Worm (Caenorhabditis elegans): Measurements from ENCODE around the gene tph-1.

Gene tph-1

ce11 chrII:7557981-7558380 is 8.8 kb downstream of the tph-1 start:
- TF ChIP-seq ceh-36 (tag; optimal IDR thresholded peaks at IDR 0.05) (no peak), sea-1 (GFP tag; conservative IDR thresholded peaks at IDR 0.05) (no peak), tbx-37 (GFP tag; conservative IDR thresholded peaks at IDR 0.05) (no peak), pes-1 (GFP tag; IDR thresholded peaks at IDR 0.05) (no peak), scrt-1 (GFP tag; IDR thresholded peaks at IDR 0.05) (no peak), aly-1 (tag; optimal IDR thresholded peaks at IDR 0.05) (no peak), hmg-4 (GFP tag; optimal IDR thresholded peaks at IDR 0.05) (no peak), F13C5.2 (tag; optimal IDR thresholded peaks at IDR 0.05) (no peak), flt-1 (GFP tag; IDR thresholded peaks at IDR 0.05) (no peak), hmbx-1 (tag; optimal IDR thresholded peaks at IDR 0.05) (no peak), ceh-13 (GFP tag; optimal IDR thresholded peaks at IDR 0.05) (no peak), tbx-11 (GFP tag; IDR thresholded peaks at IDR 0.05) (no peak), ets-7 (tag; optimal IDR thresholded peaks at IDR 0.05) (no peak), tra-4 (tag; optimal IDR thresholded peaks at IDR 0.05) (no peak)

ce11 chrII:7558864-7559263 is 9.7 kb downstream of the tph-1 start:
- TF ChIP-seq sea-1 (GFP tag; conservative IDR thresholded peaks at IDR 0.05) (no peak), flt-1 (GFP tag; IDR thresholded peaks at IDR 0.05) (no peak), scrt-1 (GFP tag; IDR thresholded peaks at IDR 0.05) (no peak), F13C5.2 (tag; optimal IDR thresholded peaks at IDR 0.05) (no peak), tbx-37 (GFP tag; conservative IDR thresholded peaks at IDR 0.05) (no peak), hnd-1 (tag; optimal IDR thresholded peaks at IDR 0.05) (no peak), ama-1 (optimal IDR thresholded peaks at IDR 0.05) (no peak), B0310.2 (tag; optimal IDR thresholded peaks at IDR 0.05) (no peak), hmg-4 (GFP tag; optimal IDR thresholded peaks at IDR 0.05) (no peak), ets-7 (tag; optimal IDR thresholded peaks at IDR 0.05) (no peak)

DNA sequence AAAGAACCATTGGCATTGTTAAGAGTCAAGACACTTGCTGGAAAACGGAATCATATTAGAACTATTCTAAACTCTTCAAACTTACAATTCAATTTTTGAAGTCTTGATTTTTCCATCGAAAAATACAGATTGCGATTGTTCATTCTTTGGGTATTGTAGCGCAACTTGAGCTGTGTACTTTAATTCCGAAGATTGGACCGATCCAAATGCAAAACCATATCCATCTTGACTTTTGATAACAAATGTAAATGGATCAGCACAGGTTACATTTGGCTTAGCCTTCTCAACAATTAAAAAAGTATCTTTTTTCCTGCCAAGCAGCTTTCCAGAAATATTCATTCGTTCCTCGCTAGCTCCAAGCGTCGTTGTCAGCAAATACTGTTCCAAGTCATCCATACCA is 11.7 kb downstream of the tph-1 start:
- TF ChIP-seq hnd-1 (tag; optimal IDR thresholded peaks at IDR 0.05), result no peak
- TF ChIP-seq tbx-37 (GFP tag; conservative IDR thresholded peaks at IDR 0.05), result no peak
- TF ChIP-seq hmbx-1 (tag; optimal IDR thresholded peaks at IDR 0.05), result no peak
- no peak for TF ChIP-seq flt-1 (GFP tag; IDR thresholded peaks at IDR 0.05)
- no peak for TF ChIP-seq ceh-13 (GFP tag; optimal IDR thresholded peaks at IDR 0.05)
- no peak for TF ChIP-seq F13C5.2 (tag; optimal IDR thresholded peaks at IDR 0.05)
- TF ChIP-seq ama-1 (optimal IDR thresholded peaks at IDR 0.05), result no peak
- no peak for TF ChIP-seq pes-1 (GFP tag; IDR thresholded peaks at IDR 0.05)
- TF ChIP-seq ceh-36 (tag; optimal IDR thresholded peaks at IDR 0.05), result no peak
- TF ChIP-seq tbx-11 (GFP tag; IDR thresholded peaks at IDR 0.05), result no peak
- no peak for TF ChIP-seq ets-7 (tag; optimal IDR thresholded peaks at IDR 0.05)
- TF ChIP-seq tra-4 (tag; optimal IDR thresholded peaks at IDR 0.05), result no peak
- no peak for TF ChIP-seq hmg-4 (GFP tag; optimal IDR thresholded peaks at IDR 0.05)
- TF ChIP-seq aly-1 (tag; optimal IDR thresholded peaks at IDR 0.05), result no peak
- TF ChIP-seq sea-1 (GFP tag; conservative IDR thresholded peaks at IDR 0.05), result no peak
- TF ChIP-seq scrt-1 (GFP tag; IDR thresholded peaks at IDR 0.05), result no peak
- no peak for TF ChIP-seq B0310.2 (tag; optimal IDR thresholded peaks at IDR 0.05)

DNA sequence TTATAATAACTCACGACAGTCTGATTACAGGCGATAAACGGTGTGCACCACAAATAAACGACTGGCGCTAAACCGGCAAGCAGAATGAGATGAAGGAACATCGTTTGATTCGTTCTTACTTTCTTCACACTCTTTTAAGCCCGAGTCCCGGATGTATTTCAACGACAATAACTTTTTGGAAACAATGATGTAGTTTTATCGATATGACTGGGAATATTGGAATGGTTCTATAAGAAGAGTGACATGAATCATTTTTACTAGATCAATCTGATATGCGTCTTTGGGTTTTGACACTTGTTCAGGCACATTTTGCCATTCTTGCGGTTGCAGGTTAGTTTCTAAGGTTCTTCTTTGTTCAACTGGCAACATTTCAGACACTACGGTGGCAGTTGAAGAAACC is 12.4 kb downstream of the tph-1 start, which contains the start of the genes ZK1290.11 and ZK1290.1:
Gene ZK1290.11 (minus strand): TSS at position 101 of the 400 bp plus-strand sequence.
Gene ZK1290.1 (plus strand): TSS at position 271 of the 400 bp plus-strand sequence.
- no peak for TF ChIP-seq B0310.2 (tag; optimal IDR thresholded peaks at IDR 0.05)

ce11 chrII:7562616-7563015 is 13.5 kb downstream of the tph-1 start:
- no peak for TF ChIP-seq tbx-11 (GFP tag; IDR thresholded peaks at IDR 0.05)
- no peak for TF ChIP-seq pes-1 (GFP tag; IDR thresholded peaks at IDR 0.05)
- no peak for TF ChIP-seq hmg-4 (GFP tag; optimal IDR thresholded peaks at IDR 0.05)
- no peak for TF ChIP-seq F13C5.2 (tag; optimal IDR thresholded peaks at IDR 0.05)
- TF ChIP-seq flt-1 (GFP tag; IDR thresholded peaks at IDR 0.05), result no peak
- TF ChIP-seq ama-1 (optimal IDR thresholded peaks at IDR 0.05), result no peak

- TF ChIP-seq F13C5.2 (tag; optimal IDR thresholded peaks at IDR 0.05) (no peak), ceh-36 (tag; optimal IDR thresholded peaks at IDR 0.05) (no peak), tra-4 (tag; optimal IDR thresholded peaks at IDR 0.05) (no peak), ceh-13 (GFP tag; optimal IDR thresholded peaks at IDR 0.05) (no peak), hmbx-1 (tag; optimal IDR thresholded peaks at IDR 0.05) (no peak), ets-7 (tag; optimal IDR thresholded peaks at IDR 0.05) (no peak), hmg-4 (GFP tag; optimal IDR thresholded peaks at IDR 0.05) (no peak), hnd-1 (tag; optimal IDR thresholded peaks at IDR 0.05) (no peak), B0310.2 (tag; optimal IDR thresholded peaks at IDR 0.05) (no peak), tbx-11 (GFP tag; IDR thresholded peaks at IDR 0.05) (no peak), sea-1 (GFP tag; conservative IDR thresholded peaks at IDR 0.05) (no peak), scrt-1 (GFP tag; IDR thresholded peaks at IDR 0.05) (no peak), flt-1 (GFP tag; IDR thresholded peaks at IDR 0.05) (no peak), ama-1 (optimal IDR thresholded peaks at IDR 0.05) (no peak)
Measured at ce11 chrII:7570305-7570704, 21.2 kb downstream of the tph-1 start, which contains the start of gene F35D2.3. TSS of gene F35D2.3 (plus strand) at chrII:7570605.

DNA sequence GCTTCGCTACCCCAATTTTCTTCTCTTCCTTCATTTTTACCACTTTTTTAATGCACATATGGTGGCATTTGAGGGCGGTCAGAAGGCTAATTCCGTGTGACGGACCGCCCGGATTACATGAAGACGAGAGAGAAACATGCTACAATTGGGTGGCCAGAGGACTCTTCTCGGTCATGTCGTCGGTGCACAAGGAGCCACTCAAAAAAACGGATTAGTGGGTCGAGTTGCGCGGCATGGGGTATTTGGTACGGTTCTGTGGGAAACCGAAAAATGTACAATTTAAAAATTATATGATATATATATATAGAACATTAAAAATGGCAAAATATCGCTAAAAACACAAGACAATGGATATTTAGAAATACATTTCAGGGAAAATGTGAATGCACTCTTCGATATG is 21.7 kb downstream of the tph-1 start:
- TF ChIP-seq ceh-36 (tag; optimal IDR thresholded peaks at IDR 0.05) (peak; percentile 62), F13C5.2 (tag; optimal IDR thresholded peaks at IDR 0.05) (no peak), pes-1 (GFP tag; IDR thresholded peaks at IDR 0.05) (no peak), ets-7 (tag; optimal IDR thresholded peaks at IDR 0.05) (no peak), scrt-1 (GFP tag; IDR thresholded peaks at IDR 0.05) (no peak)

ce11 chrII:7574143-7574542 is 25.0 kb downstream of the tph-1 start, which contains the start of gene F35D2.2:
TSS of gene F35D2.2 (plus strand) at chrII:7574443.
- TF ChIP-seq tbx-11 (GFP tag; IDR thresholded peaks at IDR 0.05), result no peak

- TF ChIP-seq tbx-11 (GFP tag; IDR thresholded peaks at IDR 0.05), result no peak
- TF ChIP-seq ets-7 (tag; optimal IDR thresholded peaks at IDR 0.05), result no peak
Measured at ce11 chrII:7575614-7576013, 26.5 kb downstream of the tph-1 start, which contains the start of gene F35D2.1. TSS of gene F35D2.1 (plus strand) at chrII:7575914.
